Fruit fly (Drosophila melanogaster): ENCODE data around the gene Myo61F.
A peak's percentile ranks its signal among the peaks of the same experiment; 100 is the strongest.

The Myo61F gene

dm6 chr3L:1298509-1298908 is 19.8 kb upstream of the Myo61F start, which contains the start of gene scf (continued):
- TF ChIP-seq cwo (GFP tag; optimal IDR thresholded peaks at IDR 0.05) = no peak
- no peak for TF ChIP-seq CG18011 (GFP tag; optimal IDR thresholded peaks at IDR 0.05)
- peak; percentile 54 for TF ChIP-seq kah (GFP tag; optimal IDR thresholded peaks at IDR 0.05)
- TF ChIP-seq gsb (GFP tag; IDR thresholded peaks at IDR 0.05) = 0 out of 2 replicates have a peak, but pooled peaks have one; percentile 28
- TF ChIP-seq bbx (GFP tag; IDR thresholded peaks at IDR 0.05; ENCODE audit: partially characterized antibody) = no peak; the same call in 1 of the 2 replicates
- TF ChIP-seq Max (GFP tag; optimal IDR thresholded peaks at IDR 0.05) = no peak
- peak; percentile 73; the same call in 2 of the 3 replicates for TF ChIP-seq CG34422 (GFP tag; IDR thresholded peaks at IDR 0.05)
- no peak for TF ChIP-seq CG11398 (GFP tag; optimal IDR thresholded peaks at IDR 0.05)
- TF ChIP-seq Doc3 (GFP tag; IDR thresholded peaks at IDR 0.05; ENCODE audit: partially characterized antibody) = peak; percentile 28; the same call in 1 of the 3 replicates
- TF ChIP-seq PHDP (tag; optimal IDR thresholded peaks at IDR 0.05) = no peak
- TF ChIP-seq inv (GFP tag; IDR thresholded peaks at IDR 0.05; ENCODE audit: partially characterized antibody) = no peak; the same call in 1 of the 2 replicates
- TF ChIP-seq CG10147 (GFP tag; optimal IDR thresholded peaks at IDR 0.05) = no peak
- TF ChIP-seq CG7786 (GFP tag; optimal IDR thresholded peaks at IDR 0.05) = no peak
- peak; percentile 12; the same call in 1 of the 3 replicates for TF ChIP-seq otp (GFP tag; IDR thresholded peaks at IDR 0.05)
- TF ChIP-seq slbo (GFP tag; IDR thresholded peaks at IDR 0.05) = peak; percentile 40
- TF ChIP-seq CG31441 (GFP tag; IDR thresholded peaks at IDR 0.05) = no peak
- TF ChIP-seq jigr1 (GFP tag; IDR thresholded peaks at IDR 0.05) = no peak
- 0 out of 3 replicates have a peak, but pooled peaks have one; percentile 36 for TF ChIP-seq CG11695 (GFP tag; IDR thresholded peaks at IDR 0.05)
- TF ChIP-seq zfh1 (GFP tag; IDR thresholded peaks at IDR 0.05) = no peak
- TF ChIP-seq E2f1 (GFP tag; IDR thresholded peaks at IDR 0.05) = no peak
- TF ChIP-seq fd3F (GFP tag; optimal IDR thresholded peaks at IDR 0.05) = no peak
- TF ChIP-seq crp (GFP tag; optimal IDR thresholded peaks at IDR 0.05) = no peak
- peak; percentile 40 for TF ChIP-seq CG13894 (tag; optimal IDR thresholded peaks at IDR 0.05)
- no peak for TF ChIP-seq CG11093 (GFP tag; IDR thresholded peaks at IDR 0.05)
- no peak for TF ChIP-seq Hr39 (optimal IDR thresholded peaks at IDR 0.05)
- no peak for TF ChIP-seq HLH4C (GFP tag; IDR thresholded peaks at IDR 0.05; ENCODE audit: partially characterized antibody)
- no peak for TF ChIP-seq Dad (GFP tag; optimal IDR thresholded peaks at IDR 0.05)
- TF ChIP-seq Dref (GFP tag; IDR thresholded peaks at IDR 0.05) = 0 out of 2 replicates have a peak, but pooled peaks have one; percentile 1
- no peak for TF ChIP-seq CG6683 (GFP tag; optimal IDR thresholded peaks at IDR 0.05)
- TF ChIP-seq Bgb (GFP tag; IDR thresholded peaks at IDR 0.05; ENCODE audit: partially characterized antibody) = peak; percentile 49
- TF ChIP-seq CHES-1-like (GFP tag; optimal IDR thresholded peaks at IDR 0.05) = no peak
- TF ChIP-seq onecut (GFP tag; IDR thresholded peaks at IDR 0.05) = no peak
- TF ChIP-seq gcm2 (GFP tag; optimal IDR thresholded peaks at IDR 0.05) = no peak
- no peak for TF ChIP-seq Blimp-1 (GFP tag; optimal IDR thresholded peaks at IDR 0.05)
- TF ChIP-seq insv (GFP tag; optimal IDR thresholded peaks at IDR 0.05) = peak in 1 of 2 experiments; percentile 20
- TF ChIP-seq CG33557 (GFP tag; optimal IDR thresholded peaks at IDR 0.05) = no peak
- TF ChIP-seq ken (GFP tag; IDR thresholded peaks at IDR 0.05) = peak; percentile 41; the same call in 1 of the 3 replicates
- TF ChIP-seq CG2712 (tag; optimal IDR thresholded peaks at IDR 0.05) = peak; percentile 11
- no peak for TF ChIP-seq aop (GFP tag; IDR thresholded peaks at IDR 0.05)
- no peak for TF ChIP-seq CG13424 (tag; optimal IDR thresholded peaks at IDR 0.05)
- no peak for TF ChIP-seq yki (optimal IDR thresholded peaks at IDR 0.05)
- TF ChIP-seq CG10979 (tag; optimal IDR thresholded peaks at IDR 0.05) = no peak
- TF ChIP-seq CG18476 (GFP tag; optimal IDR thresholded peaks at IDR 0.05) = no peak
- TF ChIP-seq CG3847 (GFP tag; IDR thresholded peaks at IDR 0.05) = peak; percentile 48
- TF ChIP-seq vvl (GFP tag; IDR thresholded peaks at IDR 0.05) = peak; percentile 39
- no peak for TF ChIP-seq gsb-n (tag; optimal IDR thresholded peaks at IDR 0.05)
- peak; percentile 78 for TF ChIP-seq CG3995 (GFP tag; optimal IDR thresholded peaks at IDR 0.05)
- TF ChIP-seq Jarid2 (GFP tag; optimal IDR thresholded peaks at IDR 0.05) = peak; percentile 80
- TF ChIP-seq Dfd (GFP tag; optimal IDR thresholded peaks at IDR 0.05) = no peak
- no peak for TF ChIP-seq CG43689 (GFP tag; IDR thresholded peaks at IDR 0.05)
- no peak for TF ChIP-seq CG9215 (GFP tag; IDR thresholded peaks at IDR 0.05)

All from whole organism, embryonic.